Worm (Caenorhabditis elegans): ENCODE measurements around the gene nspb-2.

DNA sequence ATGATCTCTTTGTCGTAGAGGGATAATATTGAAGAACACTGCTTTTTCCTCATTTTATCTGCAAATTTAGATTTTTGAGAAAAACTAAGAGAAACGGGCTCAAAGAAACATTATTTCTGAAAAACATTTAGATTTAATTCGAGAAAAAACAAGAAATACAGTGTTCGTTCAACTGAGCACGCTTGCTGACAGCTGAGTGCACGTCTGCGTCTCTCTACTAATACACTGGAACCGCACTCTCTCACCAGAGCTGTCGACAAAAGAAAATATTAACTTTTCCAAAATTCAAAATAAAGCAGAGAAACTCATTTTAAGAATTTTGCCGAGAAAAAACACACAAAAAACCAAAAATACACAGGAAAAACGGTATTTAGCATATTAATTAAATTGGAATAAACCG lies 21.8 kb downstream of the nspb-2 start, which contains the start of gene drh-1:
- TF ChIP-seq mdl-1 (tag; optimal IDR thresholded peaks at IDR 0.05) (no peak), nhr-11 (tag; optimal IDR thresholded peaks at IDR 0.05) (no peak)
